Fruit fly (Drosophila melanogaster) whole organism, embryonic: ENCODE results near the gene Wdr33.

Source experiments
- B-H1 ChIP-seq: fragments of 200-800 bp; sonication (Bioruptor generic); IDR thresholded peaks from 3 replicates; pipeline ENCODE4 v1.3.6; 2022; ENCODE audit warnings: missing biosample characterization, missing genetic modification characterization
- Blimp-1 ChIP-seq: fragments of 200-800 bp; sonication (Bioruptor generic); optimal IDR thresholded peaks from 3 replicates; lab custom pipeline; 2018; ENCODE audit warnings: missing biosample characterization, missing genetic modification characterization, mild to moderate bottlenecking, moderate library complexity, missing genetic modification reagents
- CG10147 ChIP-seq: fragments of 200-800 bp; sonication (Bioruptor generic); optimal IDR thresholded peaks from 2 replicates; lab custom pipeline; 2019; ENCODE audit warnings: missing biosample characterization, mild to moderate bottlenecking, missing genetic modification characterization, moderate library complexity
- CG10959 ChIP-seq: fragments of 200-800 bp; sonication (Bioruptor generic); IDR thresholded peaks from 2 replicates; pipeline ENCODE4 v1.3.6; 2022; ENCODE audit warnings: missing biosample characterization, missing genetic modification characterization
- CG11085 ChIP-seq: fragments of 200-800 bp; sonication (Bioruptor generic); IDR thresholded peaks from 2 replicates; pipeline ENCODE4 v1.3.6; 2022; ENCODE audit warnings: missing biosample characterization, missing genetic modification characterization
- CG12155 ChIP-seq: fragments of 200-800 bp; sonication (Bioruptor generic); optimal IDR thresholded peaks from 3 replicates; lab custom pipeline; 2016; ENCODE audit warnings: missing biosample characterization, missing genetic modification characterization
- CG12744 ChIP-seq: fragments of 200-800 bp; sonication (Bioruptor generic); optimal IDR thresholded peaks from 2 replicates; lab custom pipeline; 2016; ENCODE audit warnings: missing biosample characterization, missing genetic modification characterization
- CG13894 ChIP-seq: fragments of 200-800 bp; sonication (Bioruptor generic); optimal IDR thresholded peaks from 3 replicates; lab custom pipeline; 2018; ENCODE audit warnings: missing biosample characterization, mild to moderate bottlenecking, missing genetic modification characterization, moderate library complexity
- CG14667 ChIP-seq: fragments of 200-800 bp; sonication (Bioruptor generic); IDR thresholded peaks from 2 replicates; pipeline ENCODE4 v1.3.6; 2022; ENCODE audit warnings: missing biosample characterization, missing genetic modification characterization
- CG15696 ChIP-seq: fragments of 200-800 bp; sonication (Bioruptor generic); optimal IDR thresholded peaks from 2 replicates; lab custom pipeline; 2019; ENCODE audit warnings: missing biosample characterization, mild to moderate bottlenecking, missing genetic modification characterization, moderate library complexity
- CG16779 ChIP-seq: fragments of 200-800 bp; sonication (Bioruptor generic); IDR thresholded peaks from 2 replicates; pipeline ENCODE4 v1.3.6; 2022; ENCODE audit warnings: missing biosample characterization, missing genetic modification characterization
- CG18619 ChIP-seq: fragments of 200-800 bp; sonication (Bioruptor generic); optimal IDR thresholded peaks from 3 replicates; lab custom pipeline; 2017; ENCODE audit warnings: missing biosample characterization, mild to moderate bottlenecking, missing genetic modification characterization
- CG32772 ChIP-seq: fragments of 200-800 bp; sonication (Bioruptor generic); IDR thresholded peaks from 2 replicates; pipeline ENCODE4 v1.3.6; 2022; ENCODE audit warnings: missing biosample characterization, missing genetic modification characterization
- CG33557 ChIP-seq: fragments of 200-800 bp; sonication (Bioruptor generic); optimal IDR thresholded peaks from 2 replicates; lab custom pipeline; 2019; ENCODE audit warnings: missing biosample characterization, mild to moderate bottlenecking, missing genetic modification characterization, moderate library complexity
- CG4282 ChIP-seq: fragments of 200-800 bp; sonication (Bioruptor generic); optimal IDR thresholded peaks from 2 replicates; lab custom pipeline; 2016; ENCODE audit warnings: missing biosample characterization, missing genetic modification characterization
- CG4328 ChIP-seq: fragments of 200-800 bp; sonication (Bioruptor generic); optimal IDR thresholded peaks from 3 replicates; lab custom pipeline; 2017; ENCODE audit warnings: missing biosample characterization, missing genetic modification reagents, missing genetic modification characterization
- CG4424 ChIP-seq: fragments of 200-800 bp; sonication (Bioruptor generic); optimal IDR thresholded peaks from 3 replicates; lab custom pipeline; 2016; ENCODE audit warnings: missing biosample characterization, missing genetic modification characterization
- CG4730 ChIP-seq: fragments of 200-800 bp; sonication (Bioruptor generic); IDR thresholded peaks from 2 replicates; pipeline ENCODE4 v1.3.6; 2022; ENCODE audit warnings: missing biosample characterization, missing genetic modification characterization
- CG6175 ChIP-seq: fragments of 200-800 bp; sonication (Bioruptor generic); IDR thresholded peaks from 3 replicates; pipeline ENCODE4 v1.3.6; 2022; ENCODE audit warnings: missing biosample characterization, missing genetic modification characterization
- CG6791 ChIP-seq: fragments of 200-800 bp; sonication (Bioruptor generic); IDR thresholded peaks from 3 replicates; pipeline ENCODE4 v1.3.6; 2022; ENCODE audit warnings: missing biosample characterization, missing genetic modification characterization; ENCODE audit not compliant: partially characterized antibody
- CG7271 ChIP-seq: fragments of 200-800 bp; sonication (Bioruptor generic); optimal IDR thresholded peaks from 2 replicates; lab custom pipeline; 2018; ENCODE audit warnings: missing biosample characterization, mild to moderate bottlenecking, missing genetic modification characterization, moderate library complexity
- CG7357 ChIP-seq: fragments of 200-800 bp; sonication (Bioruptor generic); IDR thresholded peaks from 3 replicates; pipeline ENCODE4 v1.3.6; 2022; ENCODE audit warnings: missing biosample characterization, missing genetic modification characterization
- CG7786 ChIP-seq: fragments of 200-800 bp; sonication (Bioruptor generic); optimal IDR thresholded peaks from 2 replicates; lab custom pipeline; 2016; ENCODE audit warnings: missing biosample characterization, missing genetic modification characterization
- D19A ChIP-seq: fragments of 200-800 bp; optimal IDR thresholded peaks from 3 replicates; lab custom pipeline; 2019; ENCODE audit warnings: missing biosample characterization, mild to moderate bottlenecking, missing genetic modification characterization, moderate library complexity
- Dek ChIP-seq: fragments of 200-800 bp; sonication (Bioruptor generic); optimal IDR thresholded peaks from 3 replicates; lab custom pipeline; 2019; ENCODE audit warnings: missing biosample characterization, mild to moderate bottlenecking, missing genetic modification characterization, moderate library complexity
- HHEX ChIP-seq: fragments of 200-800 bp; sonication (Bioruptor generic); optimal IDR thresholded peaks from 3 replicates; lab custom pipeline; 2017; ENCODE audit warnings: missing biosample characterization, mild to moderate bottlenecking, missing genetic modification characterization, missing genetic modification reagents
- HmgD ChIP-seq: fragments of 200-800 bp; sonication (Bioruptor generic); optimal IDR thresholded peaks from 3 replicates; lab custom pipeline; 2016; ENCODE audit warnings: missing biosample characterization, missing genetic modification characterization
- Hmr ChIP-seq: fragments of 200-800 bp; sonication (Bioruptor generic); optimal IDR thresholded peaks from 3 replicates; lab custom pipeline; 2017; ENCODE audit warnings: mild to moderate bottlenecking, missing biosample characterization, missing genetic modification reagents, missing genetic modification characterization
- Jarid2 ChIP-seq: fragments of 200-800 bp; sonication (Bioruptor generic); optimal IDR thresholded peaks from 3 replicates; lab custom pipeline; 2017; ENCODE audit warnings: mild to moderate bottlenecking, missing biosample characterization, missing genetic modification reagents, missing genetic modification characterization
- Max ChIP-seq: fragments of 200-800 bp; sonication (Bioruptor generic); optimal IDR thresholded peaks from 2 replicates; lab custom pipeline; 2016; ENCODE audit warnings: missing biosample characterization, mild to moderate bottlenecking, missing genetic modification characterization
- NC2β ChIP-seq: fragments of 200-800 bp; sonication (Bioruptor generic); optimal IDR thresholded peaks from 2 replicates; lab custom pipeline; 2016; ENCODE audit warnings: missing biosample characterization, missing genetic modification characterization
- Sry-δ ChIP-seq: fragments of 200-800 bp; sonication (Bioruptor generic); optimal IDR thresholded peaks from 2 replicates; lab custom pipeline; 2016; ENCODE audit warnings: missing biosample characterization, missing genetic modification characterization
- Tbp ChIP-seq: fragments of >200 bp; optimal IDR thresholded peaks from 2 replicates; lab custom pipeline; 2018; ENCODE audit warnings: missing biosample characterization, missing genetic modification characterization
- esg ChIP-seq: fragments of 200-800 bp; sonication (Bioruptor generic); conservative IDR thresholded peaks from 2 replicates; pipeline ENCODE4 v1.3.6; 2022; ENCODE audit warnings: missing biosample characterization, missing genetic modification characterization
- ftz-f1 ChIP-seq: fragments of 200-800 bp; sonication (Bioruptor generic); optimal IDR thresholded peaks from 2 replicates; lab custom pipeline; 2016; ENCODE audit warnings: missing biosample characterization, missing genetic modification characterization
- gfzf ChIP-seq: fragments of 200-800 bp; sonication (Bioruptor generic); optimal IDR thresholded peaks from 2 replicates; lab custom pipeline; 2016; ENCODE audit warnings: missing biosample characterization, mild to moderate bottlenecking, missing genetic modification characterization, moderate library complexity
- grau ChIP-seq: fragments of 200-800 bp; optimal IDR thresholded peaks from 3 replicates; lab custom pipeline; 2019; ENCODE audit warnings: missing biosample characterization, mild to moderate bottlenecking, missing genetic modification characterization, moderate library complexity
- hkb ChIP-seq, 2 experiments: fragments of 200-800 bp in 1 of 2; fragments of >200 bp in 1 of 2; sonication (Bioruptor generic) in 1 of 2; IDR thresholded peaks in 1 of 2; optimal IDR thresholded peaks in 1 of 2; 2 replicates each; pipeline versions ENCODE4 v1.3.6 to Lab custom; 2017 to 2022; ENCODE audit warnings: missing biosample characterization in 1 of 2, missing genetic modification characterization in 1 of 2
- ind ChIP-seq: fragments of 200-800 bp; sonication (Bioruptor generic); optimal IDR thresholded peaks from 3 replicates; lab custom pipeline; 2016; ENCODE audit warnings: missing biosample characterization, missing genetic modification characterization
- insv ChIP-seq, 2 experiments: fragments of 200-800 bp; sonication (Bioruptor generic); optimal IDR thresholded peaks; 3 replicates each; lab custom pipeline; 2016 to 2018; ENCODE audit warnings: missing biosample characterization in 2 of 2, missing genetic modification characterization in 2 of 2
- klu ChIP-seq: fragments of 200-800 bp; sonication (Bioruptor generic); IDR thresholded peaks from 2 replicates; pipeline ENCODE4 v1.3.6; 2022; ENCODE audit warnings: missing biosample characterization, missing genetic modification characterization
- lab ChIP-seq: fragments of 200-800 bp; sonication (Bioruptor generic); optimal IDR thresholded peaks from 3 replicates; lab custom pipeline; 2017; ENCODE audit warnings: missing biosample characterization, missing genetic modification characterization, mild to moderate bottlenecking, moderate library complexity, missing genetic modification reagents
- nerfin-1 ChIP-seq: fragments of 200-800 bp; sonication (Bioruptor generic); optimal IDR thresholded peaks from 3 replicates; lab custom pipeline; 2019; ENCODE audit warnings: missing biosample characterization, mild to moderate bottlenecking, missing genetic modification characterization, moderate library complexity
- pan ChIP-seq, 4 experiments: fragments of >200 bp in 3 of 4; fragments of 200-800 bp in 1 of 4; sonication (Bioruptor generic) in 1 of 4; optimal IDR thresholded peaks in 3 of 4; IDR thresholded peaks in 1 of 4; 2 replicates each; pipeline versions ENCODE4 v1.3.6 to Lab custom; 2017 to 2022; ENCODE audit warnings: missing biosample characterization in 2 of 4, missing genetic modification characterization in 2 of 4, mixed read lengths in 1 of 4
- schlank ChIP-seq: fragments of 200-800 bp; sonication (Bioruptor generic); optimal IDR thresholded peaks from 2 replicates; lab custom pipeline; 2018; ENCODE audit warnings: missing biosample characterization, mild to moderate bottlenecking, missing genetic modification characterization
- sqz ChIP-seq: fragments of 200-800 bp; sonication (Bioruptor generic); optimal IDR thresholded peaks from 3 replicates; lab custom pipeline; 2018; ENCODE audit warnings: missing biosample characterization, mild to moderate bottlenecking, missing genetic modification characterization
- ssp ChIP-seq: fragments of 200-800 bp; sonication (Bioruptor generic); IDR thresholded peaks from 2 replicates; pipeline ENCODE4 v1.3.6; 2022; ENCODE audit warnings: missing biosample characterization, missing genetic modification characterization
- sug ChIP-seq: fragments of 200-800 bp; optimal IDR thresholded peaks from 2 replicates; lab custom pipeline; 2019; ENCODE audit warnings: missing biosample characterization, mild to moderate bottlenecking, missing genetic modification characterization, moderate library complexity
- tin ChIP-seq: fragments of 200-800 bp; sonication (Bioruptor generic); optimal IDR thresholded peaks from 3 replicates; lab custom pipeline; 2016; ENCODE audit warnings: missing biosample characterization, missing genetic modification characterization
- zen ChIP-seq: fragments of 200-800 bp; sonication (Bioruptor generic); optimal IDR thresholded peaks from 3 replicates; lab custom pipeline; 2018; ENCODE audit warnings: missing biosample characterization, mild to moderate bottlenecking, missing genetic modification characterization, moderate library complexity
- zfh2 ChIP-seq: fragments of 200-800 bp; sonication (Bioruptor generic); optimal IDR thresholded peaks from 2 replicates; lab custom pipeline; 2016; ENCODE audit warnings: missing biosample characterization, missing genetic modification characterization

Gene Wdr33

dm6 chr3R:5613114-5613443 is 47.4 kb upstream of the Wdr33 start, which contains the start of gene Atu (continued):
- TF ChIP-seq HmgD (GFP tag; lab: Kevin White, UChicago) (peak; percentile 51), CG15696 (tag; lab: Kevin White, UChicago) (peak; percentile 12), B-H1 (no peak), CG4328 (GFP tag; lab: Kevin White, UChicago) (peak; percentile 18), NC2β (peak; percentile 39), grau (peak; percentile 54), schlank (no peak), CG32772 (GFP tag; lab: Robert Waterston, UW) (no peak), Dek (tag; lab: Kevin White, UChicago) (peak; percentile 13), D19A (tag; lab: Kevin White, UChicago) (peak; percentile 33), CG12744 (GFP tag; lab: Kevin White, UChicago) (no peak), gfzf (peak; percentile 27), esg (GFP tag; lab: Robert Waterston, UW) (no peak), klu (GFP tag; lab: Robert Waterston, UW) (no peak), zen (tag; lab: Kevin White, UChicago) (peak; percentile 26), CG12155 (GFP tag; lab: Kevin White, UChicago) (peak; percentile 72), nerfin-1 (tag; lab: Kevin White, UChicago) (peak; percentile 18), insv (GFP tag; optimal IDR thresholded peaks at IDR 0.05; lab: Kevin White, UChicago) (no peak), hkb (optimal IDR thresholded peaks at IDR 0.05; lab: Kevin White, UChicago) (peak; percentile 73), hkb (GFP tag; IDR thresholded peaks at IDR 0.05; lab: Robert Waterston, UW) (no peak), CG6791 (GFP tag; lab: Robert Waterston, UW) (peak; percentile 84), CG7357 (GFP tag; lab: Robert Waterston, UW) (no peak), Max (GFP tag; lab: Kevin White, UChicago) (peak; percentile 3), CG4282 (GFP tag; lab: Kevin White, UChicago) (no peak), CG18619 (GFP tag; lab: Kevin White, UChicago) (no peak), Sry-δ (GFP tag; lab: Kevin White, UChicago) (peak; percentile 96), CG10959 (GFP tag; lab: Robert Waterston, UW) (no peak), zfh2 (GFP tag; lab: Kevin White, UChicago) (peak; percentile 38), ind (GFP tag; lab: Kevin White, UChicago) (peak; percentile 43), tin (GFP tag; lab: Kevin White, UChicago) (peak; percentile 28), Tbp (GFP tag; lab: Kevin White, UChicago) (peak; percentile 26), CG4424 (GFP tag; lab: Kevin White, UChicago) (peak; percentile 17), CG16779 (no peak), Blimp-1 (GFP tag; lab: Kevin White, UChicago) (no peak), CG6175 (GFP tag; lab: Robert Waterston, UW) (no peak), CG4730 (GFP tag; lab: Robert Waterston, UW) (no peak), CG14667 (GFP tag; lab: Robert Waterston, UW) (no peak), Jarid2 (GFP tag; lab: Kevin White, UChicago) (no peak), ssp (GFP tag; lab: Robert Waterston, UW) (no peak), lab (GFP tag; lab: Kevin White, UChicago) (no peak), CG7786 (GFP tag; lab: Kevin White, UChicago) (peak; percentile 55), pan (optimal IDR thresholded peaks at IDR 0.05; lab: Kevin White, UChicago) (no peak), pan (GFP tag; optimal IDR thresholded peaks at IDR 0.05 in 1 of 2, IDR thresholded peaks at IDR 0.05 in 1 of 2) (peak in 1 of 2 experiments; percentile 17), sqz (GFP tag; lab: Kevin White, UChicago) (peak; percentile 8), CG13894 (peak; percentile 17), sug (tag; lab: Kevin White, UChicago) (peak; percentile 64), CG7271 (no peak), CG33557 (GFP tag; lab: Kevin White, UChicago) (no peak), CG10147 (GFP tag; lab: Kevin White, UChicago) (peak; percentile 38), HHEX (GFP tag; lab: Kevin White, UChicago) (no peak), CG11085 (no peak), ftz-f1 (GFP tag; lab: Kevin White, UChicago) (no peak), Hmr (GFP tag; lab: Kevin White, UChicago) (peak; percentile 46)
